Fruit fly (Drosophila melanogaster) whole organism, embryonic: ENCODE data around the gene Tsr1.

Source experiments
- C15 ChIP-seq: fragments of 200-800 bp; sonication (Bioruptor generic); IDR thresholded peaks from 3 replicates; pipeline ENCODE4 v1.3.6; 2022; ENCODE audit warnings: missing biosample characterization, missing genetic modification characterization
- CG11696 ChIP-seq: fragments of 200-800 bp; sonication (Bioruptor generic); IDR thresholded peaks from 2 replicates; pipeline ENCODE4 v1.3.6; 2022; ENCODE audit warnings: missing biosample characterization, missing genetic modification characterization
- CG12071 ChIP-seq: fragments of 200-800 bp; sonication (Bioruptor generic); optimal IDR thresholded peaks from 3 replicates; lab custom pipeline; 2018; ENCODE audit warnings: missing biosample characterization, mild to moderate bottlenecking, missing genetic modification characterization
- CG13123 ChIP-seq: fragments of 200-800 bp; sonication (Bioruptor generic); optimal IDR thresholded peaks from 2 replicates; lab custom pipeline; 2016; ENCODE audit warnings: missing biosample characterization, missing genetic modification characterization
- CG13775 ChIP-seq: fragments of 200-800 bp; sonication (Bioruptor generic); optimal IDR thresholded peaks from 3 replicates; lab custom pipeline; 2017; ENCODE audit warnings: missing biosample characterization, mild to moderate bottlenecking, missing genetic modification characterization
- CG17361 ChIP-seq: fragments of 200-800 bp; sonication (Bioruptor generic); IDR thresholded peaks from 3 replicates; pipeline ENCODE4 v1.3.6; 2022; ENCODE audit warnings: missing biosample characterization, missing genetic modification characterization
- CG17568 ChIP-seq: fragments of 200-800 bp; sonication (Bioruptor generic); optimal IDR thresholded peaks from 2 replicates; lab custom pipeline; 2018; ENCODE audit warnings: missing biosample characterization, mild to moderate bottlenecking, missing genetic modification characterization, moderate library complexity
- CG17829 ChIP-seq: fragments of 200-800 bp; optimal IDR thresholded peaks from 2 replicates; lab custom pipeline; 2019; ENCODE audit warnings: missing biosample characterization, mild to moderate bottlenecking, missing genetic modification characterization, moderate library complexity
- CG18619 ChIP-seq: fragments of 200-800 bp; sonication (Bioruptor generic); optimal IDR thresholded peaks from 3 replicates; lab custom pipeline; 2017; ENCODE audit warnings: missing biosample characterization, mild to moderate bottlenecking, missing genetic modification characterization
- CG2129 ChIP-seq: fragments of 200-800 bp; sonication (Bioruptor generic); IDR thresholded peaks from 2 replicates; pipeline ENCODE4 v1.3.6; 2022; ENCODE audit warnings: missing biosample characterization, missing genetic modification characterization; ENCODE audit not compliant: partially characterized antibody
- CG31388 ChIP-seq: fragments of 200-800 bp; sonication (Bioruptor generic); optimal IDR thresholded peaks from 2 replicates; lab custom pipeline; 2016; ENCODE audit warnings: missing biosample characterization, missing genetic modification characterization
- CG3281 ChIP-seq: fragments of 200-800 bp; sonication (Bioruptor generic); optimal IDR thresholded peaks from 3 replicates; lab custom pipeline; 2017; ENCODE audit warnings: missing biosample characterization, mild to moderate bottlenecking, missing genetic modification characterization
- CG7357 ChIP-seq: fragments of 200-800 bp; sonication (Bioruptor generic); IDR thresholded peaks from 3 replicates; pipeline ENCODE4 v1.3.6; 2022; ENCODE audit warnings: missing biosample characterization, missing genetic modification characterization
- CG8359 ChIP-seq: fragments of 200-800 bp; sonication (Bioruptor generic); optimal IDR thresholded peaks from 2 replicates; lab custom pipeline; 2017; ENCODE audit warnings: missing biosample characterization, mild to moderate bottlenecking, missing genetic modification characterization, borderline replicate concordance
- CG8388 ChIP-seq: fragments of 200-800 bp; sonication (Bioruptor generic); optimal IDR thresholded peaks from 2 replicates; lab custom pipeline; 2019; ENCODE audit warnings: missing biosample characterization, mild to moderate bottlenecking, missing genetic modification characterization, moderate library complexity
- CG8924 ChIP-seq: fragments of 200-800 bp; optimal IDR thresholded peaks from 3 replicates; lab custom pipeline; 2019; ENCODE audit warnings: missing biosample characterization, mild to moderate bottlenecking, missing genetic modification characterization, moderate library complexity
- CG9797 ChIP-seq: fragments of 200-800 bp; sonication (Bioruptor generic); optimal IDR thresholded peaks from 3 replicates; lab custom pipeline; 2018; ENCODE audit warnings: missing biosample characterization, mild to moderate bottlenecking, missing genetic modification characterization
- D ChIP-seq, 2 experiments: fragments of 200-800 bp in 1 of 2; fragments of >200 bp in 1 of 2; sonication (Bioruptor generic) in 1 of 2; optimal IDR thresholded peaks; 2 replicates in 1 of 2; 3 replicates in 1 of 2; lab custom pipeline; 2017; ENCODE audit warnings: mild to moderate bottlenecking in 1 of 2, missing biosample characterization in 1 of 2, missing genetic modification characterization in 1 of 2, missing genetic modification reagents in 1 of 2
- Dp ChIP-seq: fragments of 200-800 bp; sonication (Bioruptor generic); optimal IDR thresholded peaks from 2 replicates; lab custom pipeline; 2018; ENCODE audit warnings: missing biosample characterization, mild to moderate bottlenecking, missing genetic modification characterization, moderate library complexity
- Gsc ChIP-seq: fragments of 200-800 bp; sonication (Bioruptor generic); IDR thresholded peaks from 2 replicates; pipeline ENCODE4 v1.3.6; 2022; ENCODE audit warnings: missing biosample characterization, missing genetic modification characterization
- Kr ChIP-seq: fragments of 200-800 bp; sonication (Bioruptor generic); optimal IDR thresholded peaks from 2 replicates; lab custom pipeline; 2017; ENCODE audit warnings: missing biosample characterization, mild to moderate bottlenecking, missing genetic modification characterization
- Lhr ChIP-seq: fragments of 200-800 bp; sonication (Bioruptor generic); optimal IDR thresholded peaks from 3 replicates; lab custom pipeline; 2017; ENCODE audit warnings: mild to moderate bottlenecking, missing biosample characterization, missing genetic modification reagents, missing genetic modification characterization
- NK7.1 ChIP-seq: fragments of 200-800 bp; sonication (Bioruptor generic); optimal IDR thresholded peaks from 3 replicates; lab custom pipeline; 2016; ENCODE audit warnings: missing biosample characterization, missing genetic modification characterization
- Nf-YA ChIP-seq: fragments of 200-800 bp; sonication (Bioruptor generic); IDR thresholded peaks from 2 replicates; pipeline ENCODE4 v1.3.6; 2022; ENCODE audit warnings: missing biosample characterization, missing genetic modification characterization
- Oaz ChIP-seq: fragments of 200-800 bp; sonication (Bioruptor generic); IDR thresholded peaks from 2 replicates; pipeline ENCODE4 v1.3.6; 2022; ENCODE audit warnings: missing biosample characterization, missing genetic modification characterization
- Oli ChIP-seq: fragments of 200-800 bp; sonication (Bioruptor generic); optimal IDR thresholded peaks from 2 replicates; lab custom pipeline; 2018; ENCODE audit warnings: missing biosample characterization, mild to moderate bottlenecking, missing genetic modification characterization, moderate library complexity
- Sry-δ ChIP-seq: fragments of 200-800 bp; sonication (Bioruptor generic); optimal IDR thresholded peaks from 2 replicates; lab custom pipeline; 2016; ENCODE audit warnings: missing biosample characterization, missing genetic modification characterization
- Ssrp ChIP-seq: fragments of 200-800 bp; sonication (Bioruptor generic); optimal IDR thresholded peaks from 2 replicates; lab custom pipeline; 2018; ENCODE audit warnings: missing biosample characterization, mild to moderate bottlenecking, missing genetic modification characterization, moderate library complexity
- Taf1 ChIP-seq: fragments of 200-800 bp; sonication (Bioruptor generic); IDR thresholded peaks from 2 replicates; pipeline ENCODE4 v1.3.6; 2022; ENCODE audit warnings: missing biosample characterization, missing genetic modification characterization
- Tbp ChIP-seq: fragments of >200 bp; optimal IDR thresholded peaks from 2 replicates; lab custom pipeline; 2018; ENCODE audit warnings: missing biosample characterization, missing genetic modification characterization
- cato ChIP-seq: fragments of 200-800 bp; sonication (Bioruptor generic); optimal IDR thresholded peaks from 2 replicates; lab custom pipeline; 2016; ENCODE audit warnings: missing biosample characterization, missing genetic modification characterization, borderline replicate concordance
- dati ChIP-seq: fragments of 200-800 bp; sonication (Bioruptor generic); IDR thresholded peaks from 2 replicates; pipeline ENCODE4 v1.3.6; 2022; ENCODE audit warnings: missing biosample characterization, missing genetic modification characterization
- eyg ChIP-seq: fragments of 200-800 bp; sonication (Bioruptor generic); optimal IDR thresholded peaks from 3 replicates; lab custom pipeline; 2016; ENCODE audit warnings: missing biosample characterization, missing genetic modification characterization
- fd64A ChIP-seq: fragments of 200-800 bp; sonication (Bioruptor generic); optimal IDR thresholded peaks from 3 replicates; lab custom pipeline; 2018; ENCODE audit warnings: missing biosample characterization, mild to moderate bottlenecking, missing genetic modification characterization
- ham ChIP-seq: fragments of 200-800 bp; sonication (Bioruptor generic); IDR thresholded peaks from 2 replicates; pipeline ENCODE4 v1.3.6; 2022; ENCODE audit warnings: missing biosample characterization, missing genetic modification characterization
- hb ChIP-seq: fragments of 200-800 bp; sonication (Bioruptor generic); IDR thresholded peaks from 3 replicates; pipeline ENCODE4 v1.3.6; 2022; ENCODE audit warnings: missing biosample characterization, missing genetic modification characterization; ENCODE audit not compliant: partially characterized antibody
- jigr1 ChIP-seq: fragments of 200-800 bp; sonication (Bioruptor generic); IDR thresholded peaks from 3 replicates; pipeline ENCODE4 v1.3.6; 2022; ENCODE audit warnings: missing biosample characterization, missing genetic modification characterization
- lab ChIP-seq: fragments of 200-800 bp; sonication (Bioruptor generic); optimal IDR thresholded peaks from 3 replicates; lab custom pipeline; 2017; ENCODE audit warnings: missing biosample characterization, missing genetic modification characterization, mild to moderate bottlenecking, moderate library complexity, missing genetic modification reagents
- lilli ChIP-seq: fragments of 200-800 bp; sonication (Bioruptor generic); optimal IDR thresholded peaks from 3 replicates; lab custom pipeline; 2016; ENCODE audit warnings: missing biosample characterization, missing genetic modification characterization
- odd ChIP-seq: fragments of 200-800 bp; sonication (Bioruptor generic); optimal IDR thresholded peaks from 2 replicates; lab custom pipeline; 2017; ENCODE audit warnings: missing biosample characterization, mild to moderate bottlenecking, missing genetic modification characterization
- salm ChIP-seq: fragments of 200-800 bp; sonication (Bioruptor generic); optimal IDR thresholded peaks from 2 replicates; lab custom pipeline; 2018; ENCODE audit warnings: missing biosample characterization, mild to moderate bottlenecking, missing genetic modification characterization
- slbo ChIP-seq: fragments of 200-800 bp; sonication (Bioruptor generic); IDR thresholded peaks from 2 replicates; pipeline ENCODE4 v1.3.6; 2022; ENCODE audit warnings: missing biosample characterization, missing genetic modification characterization
- tup ChIP-seq: fragments of 200-800 bp; sonication (Bioruptor generic); optimal IDR thresholded peaks from 2 replicates; lab custom pipeline; 2016; ENCODE audit warnings: missing biosample characterization, mild to moderate bottlenecking, missing genetic modification characterization, moderate library complexity
- unc-4 ChIP-seq: fragments of 200-800 bp; sonication (Bioruptor generic); IDR thresholded peaks from 2 replicates; pipeline ENCODE4 v1.3.6; 2022; ENCODE audit warnings: missing biosample characterization, missing genetic modification characterization; ENCODE audit not compliant: partially characterized antibody
- vfl ChIP-seq: fragments of 200-800 bp; sonication (Bioruptor generic); optimal IDR thresholded peaks from 2 replicates; lab custom pipeline; 2016; ENCODE audit warnings: missing biosample characterization, missing genetic modification characterization
- wor ChIP-seq: fragments of 200-800 bp; sonication (Bioruptor generic); IDR thresholded peaks from 2 replicates; pipeline ENCODE4 v1.3.6; 2022; ENCODE audit warnings: missing biosample characterization, missing genetic modification characterization

The Tsr1 gene

DNA sequence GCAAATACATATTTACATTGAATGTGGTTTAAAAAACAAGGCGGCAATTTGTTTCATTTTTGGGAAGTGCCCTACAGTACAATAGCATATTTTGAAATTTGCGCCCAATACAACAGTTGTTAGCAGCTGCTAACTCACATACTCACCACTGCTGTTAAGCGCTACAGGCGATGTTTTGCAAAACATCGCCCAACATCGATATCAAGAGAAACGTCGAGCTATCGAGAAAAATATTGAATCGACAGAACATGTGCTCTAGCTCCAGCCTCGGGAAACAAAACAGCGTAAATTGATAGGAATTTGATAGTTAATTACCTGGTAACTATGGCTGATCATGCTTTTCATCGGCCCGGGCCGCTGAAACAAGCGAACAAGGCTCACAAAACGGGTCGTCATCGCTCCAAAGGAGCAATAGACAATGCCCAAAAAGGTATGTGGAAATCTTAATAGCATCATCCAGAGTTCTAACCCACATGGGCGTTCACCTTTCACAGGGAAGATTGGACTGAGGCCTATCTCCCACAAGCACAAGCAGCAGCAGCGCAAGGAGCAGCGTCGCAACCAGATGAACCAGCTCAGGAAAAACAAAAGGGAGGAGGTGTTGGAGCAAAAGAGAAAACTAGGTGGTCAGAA, at the start of gene Tsr1 (continued):
- no peak for TF ChIP-seq salm
- TF ChIP-seq CG13775 (GFP tag; lab: Kevin White, UChicago), result no peak
- TF ChIP-seq dati (GFP tag; lab: Robert Waterston, UW), result no peak
- TF ChIP-seq CG18619 (GFP tag; lab: Kevin White, UChicago), result no peak
- TF ChIP-seq fd64A (GFP tag; lab: Kevin White, UChicago), result no peak
- TF ChIP-seq Taf1 (GFP tag; lab: Robert Waterston, UW), result no peak
- peak; percentile 88 for TF ChIP-seq Dp (GFP tag; lab: Kevin White, UChicago)
- TF ChIP-seq CG31388, result no peak
- no peak for TF ChIP-seq D (optimal IDR thresholded peaks at IDR 0.05; lab: Kevin White, UChicago)
- no peak for TF ChIP-seq D (GFP tag; optimal IDR thresholded peaks at IDR 0.05; lab: Kevin White, UChicago)
- TF ChIP-seq CG11696, result no peak
- peak; percentile 67 for TF ChIP-seq CG2129 (GFP tag; lab: Robert Waterston, UW)

- TF ChIP-seq odd (GFP tag; lab: Kevin White, UChicago) (no peak), wor (peak; percentile 92), Sry-δ (GFP tag; lab: Kevin White, UChicago) (peak; percentile 72), lilli (GFP tag; lab: Kevin White, UChicago) (peak; percentile 78), CG7357 (GFP tag; lab: Robert Waterston, UW) (peak; percentile 72; the same call in 2 of the 3 replicates), eyg (GFP tag; lab: Kevin White, UChicago) (peak; percentile 57), CG17361 (peak; percentile 85), Nf-YA (GFP tag; lab: Robert Waterston, UW) (peak; percentile 50; the same call in 1 of the 2 replicates), CG17829 (tag; lab: Kevin White, UChicago) (peak; percentile 84), CG3281 (GFP tag; lab: Kevin White, UChicago) (peak; percentile 74), cato (GFP tag; lab: Kevin White, UChicago) (peak; percentile 49), lab (GFP tag; lab: Kevin White, UChicago) (peak; percentile 68), jigr1 (GFP tag; lab: Robert Waterston, UW) (peak; percentile 64; the same call in 1 of the 3 replicates), Ssrp (tag; lab: Kevin White, UChicago) (peak; percentile 90), slbo (GFP tag; lab: Robert Waterston, UW) (peak; percentile 88), CG13123 (GFP tag; lab: Kevin White, UChicago) (peak; percentile 15), Gsc (GFP tag; lab: Robert Waterston, UW) (peak; percentile 81), Kr (GFP tag; lab: Kevin White, UChicago) (peak; percentile 89), CG17568 (GFP tag; lab: Kevin White, UChicago) (no peak), CG8924 (tag; lab: Kevin White, UChicago) (peak; percentile 87), vfl (peak; percentile 49), CG8359 (no peak), D (optimal IDR thresholded peaks at IDR 0.05; lab: Kevin White, UChicago) (no peak), D (GFP tag; optimal IDR thresholded peaks at IDR 0.05; lab: Kevin White, UChicago) (peak; percentile 63), NK7.1 (peak; percentile 1), Lhr (GFP tag; lab: Kevin White, UChicago) (peak; percentile 85), Oli (peak; percentile 42), CG8388 (GFP tag; lab: Kevin White, UChicago) (peak; percentile 3), tup (GFP tag; lab: Kevin White, UChicago) (peak; percentile 47), unc-4 (GFP tag; lab: Robert Waterston, UW) (peak; percentile 52), C15 (no peak), Tbp (GFP tag; lab: Kevin White, UChicago) (no peak), Oaz (peak; percentile 90), CG9797 (GFP tag; lab: Kevin White, UChicago) (peak; percentile 71), ham (peak; percentile 38; the same call in 1 of the 2 replicates), hb (GFP tag; lab: Robert Waterston, UW) (peak; percentile 87), CG12071 (GFP tag; lab: Kevin White, UChicago) (peak; percentile 41)
These were observed 49.2 kb upstream of the Tsr1 start, which contains the start of the genes CG12974 and pzg for dm6 chr3L:21285639-21286338. TSS of gene CG12974 (minus strand) at chr3L:21285962. TSS of gene pzg (plus strand) at chr3L:21286099.
